Fruit fly (Drosophila melanogaster) Kc167 (cell line): ENCODE measurements around the gene cindr.

ENCODE experiments used
- Myc ChIP-seq: fragments of >200 bp; optimal IDR thresholded peaks from 2 replicates; lab custom pipeline; 2017; ENCODE audit warnings: missing external identifiers
- Sin3A ChIP-seq: fragments of >200 bp; optimal IDR thresholded peaks from 2 replicates; lab custom pipeline; 2018; ENCODE audit warnings: missing external identifiers
- h ChIP-seq: fragments of >200 bp; optimal IDR thresholded peaks from 3 replicates; lab custom pipeline; 2018; ENCODE audit warnings: missing external identifiers
- psq ChIP-seq: fragments of >200 bp; optimal IDR thresholded peaks from 2 replicates; lab custom pipeline; 2017; ENCODE audit warnings: missing external identifiers
- ttk ChIP-seq: sonication (Bioruptor generic); optimal IDR thresholded peaks from 2 replicates; lab custom pipeline; 2017; ENCODE audit warnings: missing external identifiers

dm6 chr3R:30803212-30803814 is 5.1 kb upstream of the cindr start:
- TF ChIP-seq ttk (lab: Kevin White, UChicago) (no peak), Sin3A (lab: Kevin White, UChicago) (no peak), Myc (no peak), psq (lab: Kevin White, UChicago) (no peak), h (lab: Kevin White, UChicago) (no peak)
